Fruit fly (Drosophila melanogaster) whole organism, adult: ENCODE results near the gene CG31010.

Experiments
- CG11617 ChIP-seq: fragments of 200-800 bp; sonication (Bioruptor generic); optimal IDR thresholded peaks from 2 replicates; lab custom pipeline; 2017; ENCODE audit warnings: mild to moderate bottlenecking, missing biosample characterization, missing genetic modification reagents, missing genetic modification characterization
- CG12768 ChIP-seq: fragments of 200-800 bp; sonication (Bioruptor generic); optimal IDR thresholded peaks from 2 replicates; lab custom pipeline; 2017; ENCODE audit warnings: missing biosample characterization, missing genetic modification characterization, mild to moderate bottlenecking, moderate library complexity, missing genetic modification reagents
- CG14711 ChIP-seq: fragments of 200-800 bp; sonication (Bioruptor generic); optimal IDR thresholded peaks from 2 replicates; lab custom pipeline; 2018; ENCODE audit warnings: missing biosample characterization, mild to moderate bottlenecking, missing genetic modification characterization, moderate library complexity
- CG1620 ChIP-seq: fragments of 200-800 bp; sonication (Bioruptor generic); optimal IDR thresholded peaks from 2 replicates; lab custom pipeline; 2016; ENCODE audit warnings: missing biosample characterization, missing genetic modification characterization
- CG33017 ChIP-seq: fragments of 200-800 bp; sonication (Bioruptor generic); optimal IDR thresholded peaks from 2 replicates; lab custom pipeline; 2018; ENCODE audit warnings: missing biosample characterization, mild to moderate bottlenecking, missing genetic modification characterization, moderate library complexity
- CG5204 ChIP-seq: fragments of 200-800 bp; sonication (Bioruptor generic); optimal IDR thresholded peaks from 2 replicates; lab custom pipeline; 2016; ENCODE audit warnings: missing biosample characterization, missing genetic modification characterization
- CG7045 ChIP-seq: fragments of 200-800 bp; sonication (Bioruptor generic); optimal IDR thresholded peaks from 2 replicates; lab custom pipeline; 2017; ENCODE audit warnings: missing biosample characterization, mild to moderate bottlenecking, missing genetic modification characterization
- CG7101 ChIP-seq: fragments of 200-800 bp; sonication (Bioruptor generic); optimal IDR thresholded peaks from 2 replicates; lab custom pipeline; 2018; ENCODE audit warnings: missing biosample characterization, mild to moderate bottlenecking, missing genetic modification characterization, moderate library complexity
- Clk ChIP-seq: fragments of 200-800 bp; sonication (Bioruptor generic); optimal IDR thresholded peaks from 2 replicates; lab custom pipeline; 2017; ENCODE audit warnings: missing biosample characterization, missing genetic modification characterization
- Crg-1 ChIP-seq: fragments of 200-800 bp; sonication (Bioruptor generic); optimal IDR thresholded peaks from 2 replicates; lab custom pipeline; 2016; ENCODE audit warnings: missing biosample characterization, missing genetic modification characterization
- Hr96 ChIP-seq: fragments of 200-800 bp; sonication (Bioruptor generic); optimal IDR thresholded peaks from 2 replicates; lab custom pipeline; 2016; ENCODE audit warnings: missing biosample characterization, missing genetic modification characterization
- Mnt ChIP-seq: fragments of 200-800 bp; sonication (Bioruptor generic); optimal IDR thresholded peaks from 2 replicates; lab custom pipeline; 2016; ENCODE audit warnings: missing biosample characterization, mild to moderate bottlenecking, missing genetic modification characterization
- bab1 ChIP-seq: fragments of 200-800 bp; sonication (Bioruptor generic); optimal IDR thresholded peaks from 3 replicates; lab custom pipeline; 2019; ENCODE audit warnings: missing biosample characterization, mild to moderate bottlenecking, missing genetic modification characterization, moderate library complexity
- cic ChIP-seq: fragments of 200-800 bp; sonication (Bioruptor generic); optimal IDR thresholded peaks from 2 replicates; lab custom pipeline; 2017; ENCODE audit warnings: missing biosample characterization, mild to moderate bottlenecking, missing genetic modification characterization, moderate library complexity
- cnc ChIP-seq, 2 experiments: fragments of >200 bp; optimal IDR thresholded peaks; 2 replicates each; lab custom pipeline; 2017
- kay ChIP-seq: fragments of 200-800 bp; sonication (Bioruptor generic); peaks from one replicate; lab custom pipeline; 2016; ENCODE audit warnings: missing biosample characterization, missing genetic modification characterization, borderline replicate concordance
- ovo ChIP-seq: fragments of 200-800 bp; sonication (Bioruptor generic); optimal IDR thresholded peaks from 2 replicates; lab custom pipeline; 2016; ENCODE audit warnings: missing biosample characterization, missing genetic modification characterization
- pad ChIP-seq: fragments of 200-800 bp; sonication (Bioruptor generic); optimal IDR thresholded peaks from 3 replicates; lab custom pipeline; 2017; ENCODE audit warnings: missing biosample characterization, missing genetic modification characterization, mild to moderate bottlenecking, moderate library complexity, missing genetic modification reagents
- tj ChIP-seq: fragments of 200-800 bp; sonication (Bioruptor generic); optimal IDR thresholded peaks from 3 replicates; lab custom pipeline; 2017; ENCODE audit warnings: missing biosample characterization, mild to moderate bottlenecking, missing genetic modification characterization, moderate library complexity
- toe ChIP-seq: fragments of 200-800 bp; sonication (Bioruptor generic); optimal IDR thresholded peaks from 2 replicates; lab custom pipeline; 2016; ENCODE audit warnings: missing biosample characterization, missing genetic modification characterization

The CG31010 gene

DNA sequence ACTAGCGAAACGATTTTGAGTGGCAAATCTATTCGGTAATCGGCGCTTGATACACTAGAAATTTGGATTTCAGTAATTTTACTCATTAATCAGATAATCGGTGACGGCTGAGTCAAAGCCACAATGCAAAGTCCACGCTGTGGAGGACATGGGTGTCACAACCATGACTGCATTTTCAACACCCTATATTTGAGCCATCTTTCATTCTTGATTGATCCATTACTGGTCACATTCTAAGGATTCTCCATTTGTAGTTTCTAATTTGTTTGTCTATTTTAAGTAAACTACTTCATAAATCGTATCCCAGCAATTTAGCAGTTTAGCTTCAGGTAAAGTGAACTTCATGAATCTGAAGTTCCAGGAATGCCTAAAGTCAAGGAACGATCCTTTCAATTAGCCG lies 8.9 kb downstream of the CG31010 start, which contains the start of gene Pka-C2:
Gene Pka-C2 (minus strand): TSS at position 101 of the 400 bp plus-strand sequence.
- TF ChIP-seq CG7101 (tag; lab: Kevin White, UChicago) (no peak), CG7045 (GFP tag; lab: Kevin White, UChicago) (no peak), CG12768 (GFP tag; lab: Kevin White, UChicago) (no peak), bab1 (GFP tag; lab: Kevin White, UChicago) (no peak), toe (GFP tag; lab: Kevin White, UChicago) (no peak), CG11617 (GFP tag; lab: Kevin White, UChicago) (no peak), cnc (optimal IDR thresholded peaks at IDR 0.05; lab: Kevin White, UChicago) (no peak), tj (GFP tag; lab: Kevin White, UChicago) (no peak), Hr96 (GFP tag; lab: Kevin White, UChicago) (no peak), CG1620 (GFP tag; lab: Kevin White, UChicago) (no peak), ovo (GFP tag; lab: Kevin White, UChicago) (no peak)

dm6 chr3R:30695398-30695797 lies 10.5 kb downstream of the CG31010 start, which contains the start of gene CG12069:
Gene CG12069 (minus strand): TSS chr3R:30695498.
- TF ChIP-seq Clk (GFP tag; lab: Kevin White, UChicago) (no peak), CG33017 (tag; lab: Kevin White, UChicago) (no peak), CG5204 (GFP tag; lab: Kevin White, UChicago) (no peak), CG11617 (GFP tag; lab: Kevin White, UChicago) (no peak), cic (GFP tag; lab: Kevin White, UChicago) (no peak), pad (GFP tag; lab: Kevin White, UChicago) (no peak), Hr96 (GFP tag; lab: Kevin White, UChicago) (no peak), toe (GFP tag; lab: Kevin White, UChicago) (no peak), Mnt (no peak)

DNA sequence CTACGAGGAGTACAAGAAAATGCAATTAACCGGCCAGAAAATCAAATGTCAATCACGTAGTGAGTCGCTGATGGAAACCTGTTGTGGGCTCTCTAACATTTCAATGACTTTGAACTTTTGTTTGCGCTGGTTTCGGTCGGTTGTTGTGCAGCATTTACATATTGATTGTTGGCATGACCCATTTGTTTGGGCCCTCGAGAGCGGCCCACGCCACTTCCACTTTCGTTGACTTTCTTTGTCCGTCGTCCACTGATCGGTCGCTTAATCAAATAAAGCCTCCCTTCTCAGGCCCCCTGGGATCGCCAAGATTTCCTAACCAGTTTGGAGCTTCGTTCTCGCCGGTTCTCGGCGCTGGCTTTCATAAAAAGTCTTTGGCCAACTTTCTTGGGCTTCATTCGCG lies 15.7 kb downstream of the CG31010 start, which contains the start of gene Spn100A:
Gene Spn100A (plus strand): TSS at position 392 of the 400 bp plus-strand sequence.
- TF ChIP-seq CG1620 (GFP tag; lab: Kevin White, UChicago): no peak
- no peak for TF ChIP-seq kay
- no peak for TF ChIP-seq CG14711 (tag; lab: Kevin White, UChicago)
- no peak for TF ChIP-seq Crg-1
- no peak for TF ChIP-seq CG7101 (tag; lab: Kevin White, UChicago)
- no peak for TF ChIP-seq ovo (GFP tag; lab: Kevin White, UChicago)
- no peak for TF ChIP-seq toe (GFP tag; lab: Kevin White, UChicago)
- TF ChIP-seq Mnt: no peak
- no peak for TF ChIP-seq bab1 (GFP tag; lab: Kevin White, UChicago)
- no peak for TF ChIP-seq CG5204 (GFP tag; lab: Kevin White, UChicago)
- TF ChIP-seq CG11617 (GFP tag; lab: Kevin White, UChicago): no peak
- TF ChIP-seq Clk (GFP tag; lab: Kevin White, UChicago): no peak
- no peak for TF ChIP-seq CG7045 (GFP tag; lab: Kevin White, UChicago)
- no peak for TF ChIP-seq CG33017 (tag; lab: Kevin White, UChicago)
- TF ChIP-seq cic (GFP tag; lab: Kevin White, UChicago): no peak
- no peak for TF ChIP-seq tj (GFP tag; lab: Kevin White, UChicago)

DNA sequence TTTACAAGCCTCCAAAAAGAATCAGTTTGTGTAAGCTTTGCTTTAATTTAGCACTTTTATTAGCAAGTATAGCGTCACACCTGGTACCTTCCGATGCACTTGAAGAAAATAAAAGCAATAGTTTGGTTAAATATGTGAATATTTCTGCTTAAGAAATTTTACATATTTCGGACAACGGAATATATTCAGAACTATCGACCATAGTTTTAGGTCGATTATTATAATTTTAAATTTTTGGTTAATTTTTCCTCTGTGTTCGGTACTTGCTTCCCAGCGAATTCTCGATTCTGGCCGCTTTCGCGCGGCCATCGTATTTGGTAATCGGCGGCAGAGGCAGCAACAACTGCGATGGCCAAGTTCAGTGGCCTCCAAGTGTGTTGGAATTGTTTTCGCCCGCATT lies 16.3 kb downstream of the CG31010 start:
- TF ChIP-seq ovo (GFP tag; lab: Kevin White, UChicago): no peak
- TF ChIP-seq CG1620 (GFP tag; lab: Kevin White, UChicago): no peak
- TF ChIP-seq CG12768 (GFP tag; lab: Kevin White, UChicago): no peak
- no peak for TF ChIP-seq Clk (GFP tag; lab: Kevin White, UChicago)
